Worm (Caenorhabditis elegans): Measurements from ENCODE around the gene kin-21.
A peak's percentile ranks its signal among the peaks of the same experiment; 100 is the strongest.

kin-21 gene

ce11 chrIV:9850931-9851330, 18.2 kb downstream of the kin-21 start, which contains the start of gene ssp-10:
ssp-10 (minus strand) TSS chrIV:9851031.
- TF ChIP-seq ceh-79 (tag; optimal IDR thresholded peaks at IDR 0.05) (no peak), ceh-100 (GFP tag; IDR thresholded peaks at IDR 0.05) (no peak), bed-1 (GFP tag; IDR thresholded peaks at IDR 0.05) (no peak), B0336.3 (GFP tag; IDR thresholded peaks at IDR 0.05) (no peak), B0035.1 (tag; optimal IDR thresholded peaks at IDR 0.05) (no peak), F23B12.7 (tag; optimal IDR thresholded peaks at IDR 0.05; ENCODE audit: insufficient read depth) (no peak), lin-35 (GFP tag; optimal IDR thresholded peaks at IDR 0.05) (no peak), zfh-2 (GFP tag; conservative IDR thresholded peaks at IDR 0.05) (no peak), mcd-1 (GFP tag; IDR thresholded peaks at IDR 0.05) (no peak), let-607 (tag; optimal IDR thresholded peaks at IDR 0.05) (no peak), cebp-1 (GFP tag; IDR thresholded peaks at IDR 0.05) (no peak), cebp-1 (tag; optimal IDR thresholded peaks at IDR 0.05) (no peak), lin-26 (GFP tag; IDR thresholded peaks at IDR 0.05) (no peak)

DNA sequence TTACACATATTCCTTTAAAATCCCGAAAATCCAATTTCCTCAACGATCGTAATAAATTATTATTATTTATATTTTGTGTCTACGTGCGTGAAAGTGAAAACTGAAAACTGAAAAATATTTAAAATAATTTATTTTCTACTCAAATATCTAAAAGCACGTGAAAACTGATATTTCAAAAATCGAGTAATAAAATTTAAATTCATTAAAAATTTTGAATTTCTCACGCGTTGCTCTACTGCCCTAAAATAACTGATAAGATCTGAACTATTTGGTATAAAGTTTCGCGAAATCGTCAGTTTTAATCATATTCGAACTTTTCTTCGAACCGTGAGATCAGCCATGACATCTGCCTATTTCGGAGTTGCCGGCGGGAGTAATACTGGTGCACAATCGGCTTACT, 19.6 kb downstream of the kin-21 start, which contains the start of gene ssq-1:
Gene ssq-1, plus strand, starts transcription at position 301 of the 400 bp plus-strand sequence.
- TF ChIP-seq hmg-1.2 (GFP tag; IDR thresholded peaks at IDR 0.05), result no peak
- no peak for TF ChIP-seq bed-2 (GFP tag; IDR thresholded peaks at IDR 0.05)
- no peak for TF ChIP-seq ceh-40 (GFP tag; IDR thresholded peaks at IDR 0.05)
- no peak for TF ChIP-seq mel-28 (tag; optimal IDR thresholded peaks at IDR 0.05; ENCODE audit: borderline replicate concordance)
- TF ChIP-seq C17E4.6 (GFP tag; IDR thresholded peaks at IDR 0.05), result no peak
- TF ChIP-seq sdz-38 (tag; optimal IDR thresholded peaks at IDR 0.05), result no peak
- no peak for TF ChIP-seq nhr-80 (tag; optimal IDR thresholded peaks at IDR 0.05)
- no peak for TF ChIP-seq K12H6.12 (tag; optimal IDR thresholded peaks at IDR 0.05)
- no peak for TF ChIP-seq snpc-1.1 (tag; optimal IDR thresholded peaks at IDR 0.05; ENCODE audit: insufficient read depth)
- TF ChIP-seq tlf-1 (GFP tag; optimal IDR thresholded peaks at IDR 0.05), result no peak
- TF ChIP-seq F10E7.11 (tag; optimal IDR thresholded peaks at IDR 0.05), result no peak
- TF ChIP-seq ama-1 (optimal IDR thresholded peaks at IDR 0.05), result no peak
- TF ChIP-seq ama-1 (GFP tag; optimal IDR thresholded peaks at IDR 0.05), result no peak

DNA sequence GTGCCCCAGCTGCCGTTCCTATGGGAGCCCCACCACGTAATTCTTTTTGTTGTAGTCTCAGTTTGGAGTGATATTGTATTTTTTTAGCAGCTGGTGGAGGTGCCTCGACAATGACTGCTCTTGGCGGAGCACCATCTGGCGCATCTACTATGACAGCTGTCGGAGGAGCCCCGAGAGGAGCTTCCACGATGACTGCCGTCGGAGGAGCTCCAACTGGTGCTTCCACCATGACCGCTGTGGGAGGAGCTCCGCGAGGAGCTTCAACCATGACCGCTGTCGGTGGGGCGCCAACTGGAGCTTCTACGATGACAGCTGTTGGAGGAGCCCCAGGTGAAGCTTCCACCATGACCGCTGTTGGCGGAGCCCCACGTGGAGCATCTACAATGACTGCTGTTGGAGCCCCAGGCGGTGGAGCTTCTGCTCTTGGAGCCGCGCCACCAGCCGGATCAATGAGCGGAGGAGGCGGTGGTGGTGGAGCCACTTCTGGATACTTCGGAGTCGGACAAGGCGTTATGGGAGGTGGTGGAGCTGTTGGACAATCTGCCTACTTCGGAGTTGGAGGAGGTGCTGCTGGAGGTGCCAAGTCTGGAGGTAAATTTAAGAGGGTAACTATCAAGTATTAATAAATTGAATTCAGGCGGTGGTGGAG, 20.3 kb downstream of the kin-21 start:
- TF ChIP-seq madf-3 (GFP tag; IDR thresholded peaks at IDR 0.05) (0 out of 2 replicates have a peak, but pooled peaks have one; percentile 2), gei-17 (GFP tag; optimal IDR thresholded peaks at IDR 0.05) (no peak), C17E4.6 (GFP tag; IDR thresholded peaks at IDR 0.05) (no peak), ztf-22 (GFP tag; optimal IDR thresholded peaks at IDR 0.05) (no peak), attf-6 (GFP tag; IDR thresholded peaks at IDR 0.05) (no peak), F37B4.10 (GFP tag; IDR thresholded peaks at IDR 0.05) (no peak), F39B2.1 (GFP tag; IDR thresholded peaks at IDR 0.05) (no peak), egrh-3 (GFP tag; IDR thresholded peaks at IDR 0.05) (peak; percentile 73), sea-2 (GFP tag; IDR thresholded peaks at IDR 0.05) (no peak), nhr-120 (GFP tag; IDR thresholded peaks at IDR 0.05) (0 out of 2 replicates have a peak, but pooled peaks have one; percentile 9), ceh-79 (tag; optimal IDR thresholded peaks at IDR 0.05) (no peak), lir-1 (GFP tag; conservative IDR thresholded peaks at IDR 0.05) (no peak), Y56A3A.18 (GFP tag; IDR thresholded peaks at IDR 0.05) (0 out of 2 replicates have a peak, but pooled peaks have one; percentile 20), rec-8 (tag; optimal IDR thresholded peaks at IDR 0.05) (no peak), B0019.2 (GFP tag; conservative IDR thresholded peaks at IDR 0.05) (no peak), hlh-26 (GFP tag; conservative IDR thresholded peaks at IDR 0.05) (0 out of 2 replicates have a peak, but pooled peaks have one; percentile 24), tbp1 (GFP tag; optimal IDR thresholded peaks at IDR 0.05) (no peak), F55B11.4 (tag; optimal IDR thresholded peaks at IDR 0.05; ENCODE audit: borderline replicate concordance, insufficient read depth) (no peak), mcd-1 (GFP tag; IDR thresholded peaks at IDR 0.05) (0 out of 2 replicates have a peak, but pooled peaks have one; percentile 5), zfh-2 (GFP tag; conservative IDR thresholded peaks at IDR 0.05) (peak; percentile 76)
